Fruit fly (Drosophila melanogaster) whole organism, embryonic: ENCODE data around the gene CG8892.

Experiments
- Asciz ChIP-seq: fragments of 200-800 bp; sonication (Bioruptor generic); optimal IDR thresholded peaks from 2 replicates; lab custom pipeline; 2017; ENCODE audit warnings: missing biosample characterization, mild to moderate bottlenecking, missing genetic modification characterization, missing genetic modification reagents
- Atf6 ChIP-seq: fragments of 200-800 bp; sonication (Bioruptor generic); IDR thresholded peaks from 2 replicates; pipeline ENCODE4 v1.3.6; 2022; ENCODE audit warnings: missing biosample characterization, missing genetic modification characterization
- Bdp1 ChIP-seq: fragments of 200-800 bp; sonication (Bioruptor generic); optimal IDR thresholded peaks from 3 replicates; lab custom pipeline; 2016; ENCODE audit warnings: missing biosample characterization, missing genetic modification characterization
- CG10274 ChIP-seq: fragments of 200-800 bp; sonication (Bioruptor generic); optimal IDR thresholded peaks from 3 replicates; lab custom pipeline; 2017; ENCODE audit warnings: missing biosample characterization, mild to moderate bottlenecking, missing genetic modification characterization
- CG10431 ChIP-seq: fragments of 200-800 bp; sonication (Bioruptor generic); optimal IDR thresholded peaks from 3 replicates; lab custom pipeline; 2018; ENCODE audit warnings: missing biosample characterization, mild to moderate bottlenecking, missing genetic modification characterization
- CG14050 ChIP-seq: fragments of 200-800 bp; sonication (Bioruptor generic); IDR thresholded peaks from 3 replicates; pipeline ENCODE4 v1.3.6; 2022; ENCODE audit warnings: missing biosample characterization, missing genetic modification characterization
- CG14667 ChIP-seq: fragments of 200-800 bp; sonication (Bioruptor generic); IDR thresholded peaks from 2 replicates; pipeline ENCODE4 v1.3.6; 2022; ENCODE audit warnings: missing biosample characterization, missing genetic modification characterization
- CG15011 ChIP-seq: fragments of 200-800 bp; sonication (Bioruptor generic); optimal IDR thresholded peaks from 3 replicates; lab custom pipeline; 2018; ENCODE audit warnings: missing biosample characterization, mild to moderate bottlenecking, missing genetic modification characterization
- CG15514 ChIP-seq: fragments of 200-800 bp; sonication (Bioruptor generic); optimal IDR thresholded peaks from 3 replicates; lab custom pipeline; 2017; ENCODE audit warnings: missing biosample characterization, missing genetic modification characterization, mild to moderate bottlenecking, moderate library complexity, missing genetic modification reagents
- CG1647 ChIP-seq: fragments of 200-800 bp; sonication (Bioruptor generic); optimal IDR thresholded peaks from 3 replicates; lab custom pipeline; 2016; ENCODE audit warnings: missing biosample characterization, missing genetic modification characterization
- CG17385 ChIP-seq: fragments of 200-800 bp; sonication (Bioruptor generic); optimal IDR thresholded peaks from 3 replicates; lab custom pipeline; 2018; ENCODE audit warnings: missing biosample characterization, mild to moderate bottlenecking, missing genetic modification characterization
- CG17568 ChIP-seq: fragments of 200-800 bp; sonication (Bioruptor generic); optimal IDR thresholded peaks from 2 replicates; lab custom pipeline; 2018; ENCODE audit warnings: missing biosample characterization, mild to moderate bottlenecking, missing genetic modification characterization, moderate library complexity
- CG17829 ChIP-seq: fragments of 200-800 bp; optimal IDR thresholded peaks from 2 replicates; lab custom pipeline; 2019; ENCODE audit warnings: missing biosample characterization, mild to moderate bottlenecking, missing genetic modification characterization, moderate library complexity
- CG1792 ChIP-seq: fragments of 200-800 bp; sonication (Bioruptor generic); optimal IDR thresholded peaks from 2 replicates; lab custom pipeline; 2016; ENCODE audit warnings: missing biosample characterization, missing genetic modification characterization
- CG2120 ChIP-seq: fragments of 200-800 bp; sonication (Bioruptor generic); optimal IDR thresholded peaks from 3 replicates; lab custom pipeline; 2016; ENCODE audit warnings: missing biosample characterization, missing genetic modification characterization
- CG2129 ChIP-seq: fragments of 200-800 bp; sonication (Bioruptor generic); IDR thresholded peaks from 2 replicates; pipeline ENCODE4 v1.3.6; 2022; ENCODE audit warnings: missing biosample characterization, missing genetic modification characterization; ENCODE audit not compliant: partially characterized antibody
- CG2199 ChIP-seq: fragments of 200-800 bp; sonication (Bioruptor generic); IDR thresholded peaks from 3 replicates; pipeline ENCODE4 v1.3.6; 2022; ENCODE audit warnings: missing biosample characterization, missing genetic modification characterization
- CG2875 ChIP-seq: fragments of 200-800 bp; sonication (Bioruptor generic); optimal IDR thresholded peaks from 2 replicates; lab custom pipeline; 2017; ENCODE audit warnings: missing biosample characterization, mild to moderate bottlenecking, missing genetic modification characterization, missing genetic modification reagents
- CG32772 ChIP-seq: fragments of 200-800 bp; sonication (Bioruptor generic); IDR thresholded peaks from 2 replicates; pipeline ENCODE4 v1.3.6; 2022; ENCODE audit warnings: missing biosample characterization, missing genetic modification characterization
- CG5245 ChIP-seq: fragments of 200-800 bp; sonication (Bioruptor generic); optimal IDR thresholded peaks from 3 replicates; lab custom pipeline; 2016; ENCODE audit warnings: missing biosample characterization, missing genetic modification characterization
- CG5953 ChIP-seq: fragments of 200-800 bp; sonication (Bioruptor generic); IDR thresholded peaks from 2 replicates; pipeline ENCODE4 v1.3.6; 2022; ENCODE audit warnings: missing biosample characterization, missing genetic modification characterization
- CG6175 ChIP-seq: fragments of 200-800 bp; sonication (Bioruptor generic); IDR thresholded peaks from 3 replicates; pipeline ENCODE4 v1.3.6; 2022; ENCODE audit warnings: missing biosample characterization, missing genetic modification characterization
- CG6791 ChIP-seq: fragments of 200-800 bp; sonication (Bioruptor generic); IDR thresholded peaks from 3 replicates; pipeline ENCODE4 v1.3.6; 2022; ENCODE audit warnings: missing biosample characterization, missing genetic modification characterization; ENCODE audit not compliant: partially characterized antibody
- Dad ChIP-seq: fragments of 200-800 bp; sonication (Bioruptor generic); optimal IDR thresholded peaks from 3 replicates; lab custom pipeline; 2016; ENCODE audit warnings: missing biosample characterization, missing genetic modification characterization
- ERR ChIP-seq: fragments of 200-800 bp; sonication (Bioruptor generic); optimal IDR thresholded peaks from 2 replicates; lab custom pipeline; 2016; ENCODE audit warnings: missing biosample characterization, missing genetic modification characterization
- Ets97D ChIP-seq: fragments of 200-800 bp; sonication (Bioruptor generic); optimal IDR thresholded peaks from 3 replicates; lab custom pipeline; 2016; ENCODE audit warnings: missing biosample characterization, missing genetic modification characterization
- Fer2 ChIP-seq: fragments of 200-800 bp; sonication (Bioruptor generic); optimal IDR thresholded peaks from 2 replicates; lab custom pipeline; 2018; ENCODE audit warnings: missing biosample characterization, mild to moderate bottlenecking, missing genetic modification characterization, moderate library complexity
- HLH4C ChIP-seq: fragments of 200-800 bp; sonication (Bioruptor generic); IDR thresholded peaks from 3 replicates; pipeline ENCODE4 v1.3.6; 2022; ENCODE audit warnings: missing biosample characterization, missing genetic modification characterization; ENCODE audit not compliant: partially characterized antibody
- HLHmδ ChIP-seq: fragments of 200-800 bp; sonication (Bioruptor generic); optimal IDR thresholded peaks from 2 replicates; lab custom pipeline; 2018; ENCODE audit warnings: missing biosample characterization, mild to moderate bottlenecking, missing genetic modification characterization, moderate library complexity
- Hand ChIP-seq: fragments of 200-800 bp; sonication (Bioruptor generic); optimal IDR thresholded peaks from 2 replicates; lab custom pipeline; 2017; ENCODE audit warnings: mild to moderate bottlenecking, missing biosample characterization, missing genetic modification reagents, missing genetic modification characterization
- Hmx ChIP-seq: fragments of 200-800 bp; sonication (Bioruptor generic); optimal IDR thresholded peaks from 2 replicates; lab custom pipeline; 2016; ENCODE audit warnings: missing biosample characterization, missing genetic modification characterization
- Lpt ChIP-seq: fragments of >200 bp; optimal IDR thresholded peaks from 2 replicates; lab custom pipeline; 2018; ENCODE audit warnings: missing biosample characterization, missing genetic modification characterization
- Nf-YA ChIP-seq: fragments of 200-800 bp; sonication (Bioruptor generic); IDR thresholded peaks from 2 replicates; pipeline ENCODE4 v1.3.6; 2022; ENCODE audit warnings: missing biosample characterization, missing genetic modification characterization
- Stat92E ChIP-seq, 3 experiments: fragments of >200 bp in 2 of 3; fragments of 200-800 bp in 1 of 3; sonication (Bioruptor generic) in 1 of 3; optimal IDR thresholded peaks; 2 replicates each; lab custom pipeline; 2017 to 2019; ENCODE audit warnings: missing biosample characterization in 3 of 3, missing genetic modification characterization in 3 of 3, mild to moderate bottlenecking in 1 of 3, moderate library complexity in 1 of 3
- Tbp ChIP-seq: fragments of >200 bp; optimal IDR thresholded peaks from 2 replicates; lab custom pipeline; 2018; ENCODE audit warnings: missing biosample characterization, missing genetic modification characterization
- Xrp1 ChIP-seq: fragments of 200-800 bp; sonication (Bioruptor generic); IDR thresholded peaks from 2 replicates; pipeline ENCODE4 v1.3.6; 2022; ENCODE audit warnings: missing biosample characterization, missing genetic modification characterization
- crol ChIP-seq: fragments of 200-800 bp; sonication (Bioruptor generic); IDR thresholded peaks from 2 replicates; pipeline ENCODE4 v1.3.6; 2022; ENCODE audit warnings: missing biosample characterization, missing genetic modification characterization
- disco-r ChIP-seq: fragments of 200-800 bp; sonication (Bioruptor generic); optimal IDR thresholded peaks from 2 replicates; lab custom pipeline; 2016; ENCODE audit warnings: missing biosample characterization, missing genetic modification characterization
- esg ChIP-seq: fragments of 200-800 bp; sonication (Bioruptor generic); conservative IDR thresholded peaks from 2 replicates; pipeline ENCODE4 v1.3.6; 2022; ENCODE audit warnings: missing biosample characterization, missing genetic modification characterization
- ewg ChIP-seq: fragments of 200-800 bp; sonication (Bioruptor generic); optimal IDR thresholded peaks from 3 replicates; lab custom pipeline; 2017; ENCODE audit warnings: mild to moderate bottlenecking, missing biosample characterization, missing genetic modification reagents, missing genetic modification characterization
- eyg ChIP-seq: fragments of 200-800 bp; sonication (Bioruptor generic); optimal IDR thresholded peaks from 3 replicates; lab custom pipeline; 2016; ENCODE audit warnings: missing biosample characterization, missing genetic modification characterization
- fd102C ChIP-seq: fragments of 200-800 bp; sonication (Bioruptor generic); optimal IDR thresholded peaks from 2 replicates; lab custom pipeline; 2018; ENCODE audit warnings: missing biosample characterization, mild to moderate bottlenecking, missing genetic modification characterization, moderate library complexity
- ham ChIP-seq: fragments of 200-800 bp; sonication (Bioruptor generic); IDR thresholded peaks from 2 replicates; pipeline ENCODE4 v1.3.6; 2022; ENCODE audit warnings: missing biosample characterization, missing genetic modification characterization
- jigr1 ChIP-seq: fragments of 200-800 bp; sonication (Bioruptor generic); IDR thresholded peaks from 3 replicates; pipeline ENCODE4 v1.3.6; 2022; ENCODE audit warnings: missing biosample characterization, missing genetic modification characterization
- lola ChIP-seq, 3 experiments: fragments of >200 bp in 2 of 3; fragments of 200-800 bp in 1 of 3; sonication (Bioruptor generic) in 1 of 3; optimal IDR thresholded peaks; 2 replicates each; lab custom pipeline; 2017 to 2019; ENCODE audit warnings: missing biosample characterization in 3 of 3, missing genetic modification characterization in 3 of 3, mild to moderate bottlenecking in 1 of 3, moderate library complexity in 1 of 3
- nerfin-1 ChIP-seq: fragments of 200-800 bp; sonication (Bioruptor generic); optimal IDR thresholded peaks from 3 replicates; lab custom pipeline; 2019; ENCODE audit warnings: missing biosample characterization, mild to moderate bottlenecking, missing genetic modification characterization, moderate library complexity
- toy ChIP-seq: fragments of 200-800 bp; sonication (Bioruptor generic); IDR thresholded peaks from 2 replicates; pipeline ENCODE4 v1.3.6; 2022; ENCODE audit warnings: missing biosample characterization, missing genetic modification characterization
- tx ChIP-seq: fragments of 200-800 bp; sonication (Bioruptor generic); optimal IDR thresholded peaks from 2 replicates; lab custom pipeline; 2016; ENCODE audit warnings: missing biosample characterization, missing genetic modification characterization

CG8892 gene

dm6 chr2L:5004677-5005463 lies 23.5 kb upstream of the CG8892 start (continued):
- peak; percentile 79; the same call in 2 of the 3 replicates for TF ChIP-seq CG2199 (GFP tag; lab: Robert Waterston, UW)
- TF ChIP-seq lola (GFP tag; optimal IDR thresholded peaks at IDR 0.05; lab: Kevin White, UChicago): peak in 1 of 3 experiments; percentile 80
- TF ChIP-seq CG14050 (GFP tag; lab: Robert Waterston, UW): peak; percentile 92
- TF ChIP-seq toy: peak; percentile 82
- TF ChIP-seq Ets97D (GFP tag; lab: Kevin White, UChicago): peak; percentile 82
- TF ChIP-seq Nf-YA (GFP tag; lab: Robert Waterston, UW): peak; percentile 88
- TF ChIP-seq CG17568 (GFP tag; lab: Kevin White, UChicago): peak; percentile 90
- TF ChIP-seq Dad (GFP tag; lab: Kevin White, UChicago): peak; percentile 94
- TF ChIP-seq CG17385: peak; percentile 91
- TF ChIP-seq CG6175 (GFP tag; lab: Robert Waterston, UW): peak; percentile 93
- TF ChIP-seq CG32772 (GFP tag; lab: Robert Waterston, UW): peak; percentile 96
- TF ChIP-seq ham (GFP tag; lab: Robert Waterston, UW): peak; percentile 75; the same call in 1 of the 2 replicates
- TF ChIP-seq CG5953: peak; percentile 95
- peak; percentile 91 for TF ChIP-seq CG5245 (GFP tag; lab: Kevin White, UChicago)
- TF ChIP-seq Lpt (GFP tag; lab: Kevin White, UChicago): no peak
- peak; percentile 95 for TF ChIP-seq ERR (GFP tag; lab: Kevin White, UChicago)
- TF ChIP-seq Asciz (GFP tag; lab: Kevin White, UChicago): peak; percentile 89
- TF ChIP-seq HLH4C: no peak
- no peak for TF ChIP-seq Stat92E (GFP tag; optimal IDR thresholded peaks at IDR 0.05; lab: Kevin White, UChicago)
- TF ChIP-seq CG15514 (GFP tag; lab: Kevin White, UChicago): peak; percentile 92
- TF ChIP-seq CG10431: peak; percentile 65
- peak; percentile 96 for TF ChIP-seq esg (GFP tag; lab: Robert Waterston, UW)
- TF ChIP-seq Atf6 (GFP tag; lab: Robert Waterston, UW): peak; percentile 96
- TF ChIP-seq Bdp1 (GFP tag; lab: Kevin White, UChicago): peak; percentile 89
- no peak for TF ChIP-seq fd102C
- TF ChIP-seq CG17829 (tag; lab: Kevin White, UChicago): peak; percentile 91
- peak; percentile 97 for TF ChIP-seq ewg (GFP tag; lab: Kevin White, UChicago)
- peak; percentile 88 for TF ChIP-seq CG2875 (GFP tag; lab: Kevin White, UChicago)
- TF ChIP-seq tx (GFP tag; lab: Kevin White, UChicago): peak; percentile 94
- peak; percentile 97 for TF ChIP-seq Xrp1
- TF ChIP-seq Hmx (GFP tag; lab: Kevin White, UChicago): peak; percentile 74
- TF ChIP-seq CG6791 (GFP tag; lab: Robert Waterston, UW): no peak
- TF ChIP-seq HLHmδ (GFP tag; lab: Kevin White, UChicago): no peak
- TF ChIP-seq CG14667 (GFP tag; lab: Robert Waterston, UW): peak; percentile 95
- peak; percentile 99 for TF ChIP-seq CG2120 (GFP tag; lab: Kevin White, UChicago)
- TF ChIP-seq eyg: peak; percentile 93
- TF ChIP-seq crol: peak; percentile 78
- TF ChIP-seq Fer2 (tag; lab: Kevin White, UChicago): peak; percentile 93
- TF ChIP-seq CG1647 (GFP tag; lab: Kevin White, UChicago): peak; percentile 92
- peak; percentile 86 for TF ChIP-seq disco-r (GFP tag; lab: Kevin White, UChicago)
- no peak for TF ChIP-seq CG2129 (GFP tag; lab: Robert Waterston, UW)
- TF ChIP-seq Hand (GFP tag; lab: Kevin White, UChicago): peak; percentile 98
- TF ChIP-seq nerfin-1 (tag; lab: Kevin White, UChicago): peak; percentile 86
- TF ChIP-seq CG15011 (GFP tag; lab: Kevin White, UChicago): peak; percentile 93
- peak; percentile 78 for TF ChIP-seq CG10274 (GFP tag; lab: Kevin White, UChicago)
- peak; percentile 94 for TF ChIP-seq CG1792 (GFP tag; lab: Kevin White, UChicago)
- TF ChIP-seq Tbp (GFP tag; lab: Kevin White, UChicago): no peak
- peak; percentile 91 for TF ChIP-seq jigr1 (GFP tag; lab: Robert Waterston, UW)
